Fruit fly (Drosophila melanogaster) whole organism, pupa: Measurements from ENCODE around the gene CG3156.

Experiments used
- CG12605 ChIP-seq: fragments of 200-800 bp; sonication (Bioruptor generic); IDR thresholded peaks from 2 replicates; pipeline ENCODE4 v1.3.6; 2022; ENCODE audit warnings: missing biosample characterization, missing genetic modification characterization
- CG17806 ChIP-seq: fragments of 200-800 bp; sonication (Bioruptor generic); optimal IDR thresholded peaks from 2 replicates; lab custom pipeline; 2018; ENCODE audit warnings: missing biosample characterization, mild to moderate bottlenecking, missing genetic modification characterization, moderate library complexity
- CG32121 ChIP-seq: fragments of 200-800 bp; sonication (Bioruptor generic); IDR thresholded peaks from 2 replicates; pipeline ENCODE4 v1.3.6; 2022; ENCODE audit warnings: missing biosample characterization, missing genetic modification characterization
- CG8301 ChIP-seq: fragments of 200-800 bp; sonication (Bioruptor generic); optimal IDR thresholded peaks from 2 replicates; lab custom pipeline; 2018; ENCODE audit warnings: missing biosample characterization, mild to moderate bottlenecking, missing genetic modification characterization
- EcR ChIP-seq: fragments of 200-800 bp; sonication (Bioruptor generic); optimal IDR thresholded peaks from 3 replicates; lab custom pipeline; 2019; ENCODE audit warnings: missing biosample characterization, missing genetic modification characterization, mild to moderate bottlenecking, moderate library complexity, missing genetic modification reagents
- Ets98B ChIP-seq: fragments of 200-800 bp; sonication (Bioruptor generic); IDR thresholded peaks from 2 replicates; pipeline ENCODE4 v1.3.6; 2022; ENCODE audit warnings: missing biosample characterization, missing genetic modification characterization
- Pif1B ChIP-seq: fragments of 200-800 bp; sonication (Bioruptor generic); optimal IDR thresholded peaks from 3 replicates; lab custom pipeline; 2016; ENCODE audit warnings: missing biosample characterization, missing genetic modification characterization
- Snoo ChIP-seq: fragments of 200-800 bp; sonication (Bioruptor generic); optimal IDR thresholded peaks from 3 replicates; lab custom pipeline; 2017; ENCODE audit warnings: missing biosample characterization, mild to moderate bottlenecking, missing genetic modification characterization, inconsistent platforms
- gl ChIP-seq: fragments of 200-800 bp; sonication (Bioruptor generic); optimal IDR thresholded peaks from 2 replicates; lab custom pipeline; 2018; ENCODE audit warnings: missing biosample characterization, mild to moderate bottlenecking, missing genetic modification characterization
- rn ChIP-seq: fragments of 200-800 bp; sonication (Bioruptor generic); IDR thresholded peaks from 2 replicates; pipeline ENCODE4 v1.3.6; 2022; ENCODE audit warnings: missing biosample characterization, missing genetic modification characterization

DNA sequence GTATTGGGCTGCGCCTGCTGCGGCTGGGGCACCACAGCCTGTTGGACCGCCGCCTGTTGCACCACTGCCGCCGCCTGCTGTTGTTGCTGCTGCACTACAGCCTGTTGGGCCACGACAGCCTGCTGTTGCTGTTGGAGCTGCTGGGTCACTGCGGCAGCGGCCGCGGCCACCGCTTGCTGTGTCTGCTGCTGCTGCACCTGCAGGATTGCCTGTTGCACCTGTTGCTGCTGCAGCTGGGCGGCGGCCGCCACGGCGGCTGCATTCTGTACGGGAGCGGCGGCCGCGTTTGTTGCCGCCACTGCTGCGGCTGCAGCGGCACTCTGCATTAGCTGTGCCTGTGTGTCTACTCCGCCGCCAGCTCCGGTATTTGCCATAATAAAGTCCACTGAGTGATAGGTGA lies 31.2 kb downstream of the CG3156 start:
- TF ChIP-seq Ets98B (GFP tag; lab: Robert Waterston, UW) (no peak), gl (tag; lab: Kevin White, UChicago) (no peak), Snoo (tag; lab: Kevin White, UChicago) (no peak), EcR (GFP tag; lab: Kevin White, UChicago) (no peak), Pif1B (GFP tag; lab: Kevin White, UChicago) (no peak), CG12605 (GFP tag; lab: Robert Waterston, UW) (no peak), CG8301 (tag; lab: Kevin White, UChicago) (no peak), CG17806 (tag; lab: Kevin White, UChicago) (no peak), CG32121 (GFP tag; lab: Robert Waterston, UW) (no peak), rn (GFP tag; lab: Robert Waterston, UW) (no peak)
